Worm (Caenorhabditis elegans): ENCODE data around the gene Y42G9A.1.
"Not testable (repeated sequence)": the region's sequence is repeated elsewhere in the genome, so short reads cannot be mapped to it uniquely, and the experiment has no call there.

- not testable (repeated sequence) for TF ChIP-seq bed-2 (GFP tag; IDR thresholded peaks at IDR 0.05); fkh-3 (tag; optimal IDR thresholded peaks at IDR 0.05); ztf-25 (GFP tag; IDR thresholded peaks at IDR 0.05); dpff-1 (tag; optimal IDR thresholded peaks at IDR 0.05)
Observed at ce11 chrIII:6133389-6133789, 16.4 kb upstream of the Y42G9A.1 start.
